Fruit fly (Drosophila melanogaster) whole organism, embryonic: ENCODE measurements around the gene Rab9D.

Experiments
- Atf3 ChIP-seq: fragments of 200-800 bp; sonication (Bioruptor generic); optimal IDR thresholded peaks from 3 replicates; lab custom pipeline; 2016; ENCODE audit warnings: missing biosample characterization, missing genetic modification characterization
- BtbVII ChIP-seq: fragments of 200-800 bp; sonication (Bioruptor generic); optimal IDR thresholded peaks from 3 replicates; lab custom pipeline; 2017; ENCODE audit warnings: missing biosample characterization, mild to moderate bottlenecking, missing genetic modification characterization
- C15 ChIP-seq: fragments of 200-800 bp; sonication (Bioruptor generic); IDR thresholded peaks from 3 replicates; pipeline ENCODE4 v1.3.6; 2022; ENCODE audit warnings: missing biosample characterization, missing genetic modification characterization
- CG1024 ChIP-seq: fragments of 200-800 bp; sonication (Bioruptor generic); IDR thresholded peaks from 2 replicates; pipeline ENCODE4 v1.3.6; 2022; ENCODE audit warnings: missing biosample characterization, missing genetic modification characterization
- CG10959 ChIP-seq: fragments of 200-800 bp; sonication (Bioruptor generic); IDR thresholded peaks from 2 replicates; pipeline ENCODE4 v1.3.6; 2022; ENCODE audit warnings: missing biosample characterization, missing genetic modification characterization
- CG11398 ChIP-seq: fragments of 200-800 bp; sonication (Bioruptor generic); optimal IDR thresholded peaks from 2 replicates; lab custom pipeline; 2016; ENCODE audit warnings: missing biosample characterization, missing genetic modification characterization
- CG11504 ChIP-seq: fragments of 200-800 bp; sonication (Bioruptor generic); optimal IDR thresholded peaks from 3 replicates; lab custom pipeline; 2019; ENCODE audit warnings: missing biosample characterization, mild to moderate bottlenecking, missing genetic modification characterization, moderate library complexity
- CG12219 ChIP-seq: fragments of 200-800 bp; sonication (Bioruptor generic); optimal IDR thresholded peaks from 3 replicates; lab custom pipeline; 2018; ENCODE audit warnings: missing biosample characterization, mild to moderate bottlenecking, missing genetic modification characterization
- CG12299 ChIP-seq: fragments of 200-800 bp; sonication (Bioruptor generic); optimal IDR thresholded peaks from 2 replicates; lab custom pipeline; 2018; ENCODE audit warnings: missing biosample characterization, mild to moderate bottlenecking, missing genetic modification characterization
- CG12769 ChIP-seq: fragments of 200-800 bp; sonication (Bioruptor generic); optimal IDR thresholded peaks from 2 replicates; lab custom pipeline; 2019; ENCODE audit warnings: missing biosample characterization, mild to moderate bottlenecking, missing genetic modification characterization, moderate library complexity
- CG14014 ChIP-seq: fragments of 200-800 bp; sonication (Bioruptor generic); IDR thresholded peaks from 2 replicates; pipeline ENCODE4 v1.3.6; 2022; ENCODE audit warnings: missing biosample characterization, missing genetic modification characterization
- CG15514 ChIP-seq: fragments of 200-800 bp; sonication (Bioruptor generic); optimal IDR thresholded peaks from 3 replicates; lab custom pipeline; 2017; ENCODE audit warnings: missing biosample characterization, missing genetic modification characterization, mild to moderate bottlenecking, moderate library complexity, missing genetic modification reagents
- CG16863 ChIP-seq: fragments of 200-800 bp; sonication (Bioruptor generic); optimal IDR thresholded peaks from 3 replicates; lab custom pipeline; 2016; ENCODE audit warnings: missing biosample characterization, missing genetic modification characterization
- CG17612 ChIP-seq: fragments of 200-800 bp; sonication (Bioruptor generic); IDR thresholded peaks from 2 replicates; pipeline ENCODE4 v1.3.6; 2022; ENCODE audit warnings: missing biosample characterization, missing genetic modification characterization
- CG17912 ChIP-seq: fragments of 200-800 bp; sonication (Bioruptor generic); optimal IDR thresholded peaks from 2 replicates; lab custom pipeline; 2018; ENCODE audit warnings: missing biosample characterization, mild to moderate bottlenecking, missing genetic modification characterization
- CG18262 ChIP-seq: fragments of 200-800 bp; optimal IDR thresholded peaks from 3 replicates; lab custom pipeline; 2019; ENCODE audit warnings: missing biosample characterization, mild to moderate bottlenecking, missing genetic modification characterization, moderate library complexity
- CG18599 ChIP-seq: fragments of 200-800 bp; sonication (Bioruptor generic); optimal IDR thresholded peaks from 3 replicates; lab custom pipeline; 2017; ENCODE audit warnings: missing biosample characterization, missing genetic modification characterization, mild to moderate bottlenecking, moderate library complexity, missing genetic modification reagents
- CG3847 ChIP-seq: fragments of 200-800 bp; sonication (Bioruptor generic); IDR thresholded peaks from 2 replicates; pipeline ENCODE4 v1.3.6; 2022; ENCODE audit warnings: missing biosample characterization, missing genetic modification characterization
- CG4617 ChIP-seq: fragments of 200-800 bp; sonication (Bioruptor generic); optimal IDR thresholded peaks from 3 replicates; lab custom pipeline; 2016; ENCODE audit warnings: missing biosample characterization, missing genetic modification characterization, borderline replicate concordance
- CG4707 ChIP-seq: fragments of 200-800 bp; sonication (Bioruptor generic); optimal IDR thresholded peaks from 2 replicates; lab custom pipeline; 2018; ENCODE audit warnings: missing biosample characterization, mild to moderate bottlenecking, missing genetic modification characterization, moderate library complexity
- CG5180 ChIP-seq: fragments of 200-800 bp; sonication (Bioruptor generic); optimal IDR thresholded peaks from 3 replicates; lab custom pipeline; 2017; ENCODE audit warnings: missing biosample characterization, missing genetic modification characterization, mild to moderate bottlenecking, moderate library complexity, missing genetic modification reagents
- CG6654 ChIP-seq: fragments of 200-800 bp; sonication (Bioruptor generic); optimal IDR thresholded peaks from 2 replicates; lab custom pipeline; 2017; ENCODE audit warnings: missing biosample characterization, mild to moderate bottlenecking, missing genetic modification characterization
- CG7357 ChIP-seq: fragments of 200-800 bp; sonication (Bioruptor generic); IDR thresholded peaks from 3 replicates; pipeline ENCODE4 v1.3.6; 2022; ENCODE audit warnings: missing biosample characterization, missing genetic modification characterization
- CG7963 ChIP-seq: fragments of 200-800 bp; sonication (Bioruptor generic); IDR thresholded peaks from 3 replicates; pipeline ENCODE4 v1.3.6; 2022; ENCODE audit warnings: missing biosample characterization, missing genetic modification characterization; ENCODE audit not compliant: partially characterized antibody
- CG9932 ChIP-seq: fragments of 200-800 bp; sonication (Bioruptor generic); IDR thresholded peaks from 2 replicates; pipeline ENCODE4 v1.3.6; 2022; ENCODE audit warnings: missing biosample characterization, missing genetic modification characterization
- Camta ChIP-seq: fragments of 200-800 bp; sonication (Bioruptor generic); optimal IDR thresholded peaks from 2 replicates; lab custom pipeline; 2016; ENCODE audit warnings: missing biosample characterization, missing genetic modification characterization
- D19A ChIP-seq: fragments of 200-800 bp; optimal IDR thresholded peaks from 3 replicates; lab custom pipeline; 2019; ENCODE audit warnings: missing biosample characterization, mild to moderate bottlenecking, missing genetic modification characterization, moderate library complexity
- Dad ChIP-seq: fragments of 200-800 bp; sonication (Bioruptor generic); optimal IDR thresholded peaks from 3 replicates; lab custom pipeline; 2016; ENCODE audit warnings: missing biosample characterization, missing genetic modification characterization
- Gug ChIP-seq: fragments of 200-800 bp; sonication (Bioruptor generic); IDR thresholded peaks from 4 replicates; pipeline ENCODE4 v1.3.6; 2022; ENCODE audit warnings: missing biosample characterization, missing genetic modification characterization
- Hand ChIP-seq: fragments of 200-800 bp; sonication (Bioruptor generic); optimal IDR thresholded peaks from 2 replicates; lab custom pipeline; 2017; ENCODE audit warnings: mild to moderate bottlenecking, missing biosample characterization, missing genetic modification reagents, missing genetic modification characterization
- Hr3 ChIP-seq: fragments of 200-800 bp; sonication (Bioruptor generic); optimal IDR thresholded peaks from 3 replicates; lab custom pipeline; 2016; ENCODE audit warnings: missing biosample characterization, missing genetic modification characterization
- Jarid2 ChIP-seq: fragments of 200-800 bp; sonication (Bioruptor generic); optimal IDR thresholded peaks from 3 replicates; lab custom pipeline; 2017; ENCODE audit warnings: mild to moderate bottlenecking, missing biosample characterization, missing genetic modification reagents, missing genetic modification characterization
- Med ChIP-seq: fragments of 200-800 bp; sonication (Bioruptor generic); peaks from one replicate; lab custom pipeline; 2016; ENCODE audit warnings: missing biosample characterization, missing genetic modification characterization, mild to moderate bottlenecking, inconsistent platforms, moderate library complexity
- al ChIP-seq: fragments of 200-800 bp; sonication (Bioruptor generic); IDR thresholded peaks from 2 replicates; pipeline ENCODE4 v1.3.6; 2022; ENCODE audit warnings: missing biosample characterization, missing genetic modification characterization
- ato ChIP-seq: fragments of 200-800 bp; sonication (Bioruptor generic); IDR thresholded peaks from 2 replicates; pipeline ENCODE4 v1.3.6; 2022; ENCODE audit warnings: missing biosample characterization, missing genetic modification characterization; ENCODE audit not compliant: partially characterized antibody
- cas ChIP-seq: fragments of 200-800 bp; sonication (Bioruptor generic); IDR thresholded peaks from 2 replicates; pipeline ENCODE4 v1.3.6; 2022; ENCODE audit warnings: missing biosample characterization, missing genetic modification characterization
- cato ChIP-seq: fragments of 200-800 bp; sonication (Bioruptor generic); optimal IDR thresholded peaks from 2 replicates; lab custom pipeline; 2016; ENCODE audit warnings: missing biosample characterization, missing genetic modification characterization, borderline replicate concordance
- corto ChIP-seq: fragments of 200-800 bp; sonication (Bioruptor generic); optimal IDR thresholded peaks from 2 replicates; lab custom pipeline; 2016; ENCODE audit warnings: missing biosample characterization, mild to moderate bottlenecking, missing genetic modification characterization, moderate library complexity
- emc ChIP-seq: fragments of 200-800 bp; sonication (Bioruptor generic); optimal IDR thresholded peaks from 2 replicates; lab custom pipeline; 2016; ENCODE audit warnings: missing biosample characterization, missing genetic modification characterization
- esg ChIP-seq: fragments of 200-800 bp; sonication (Bioruptor generic); conservative IDR thresholded peaks from 2 replicates; pipeline ENCODE4 v1.3.6; 2022; ENCODE audit warnings: missing biosample characterization, missing genetic modification characterization
- eve ChIP-seq, 2 experiments: fragments of >200 bp; optimal IDR thresholded peaks; 2 replicates each; lab custom pipeline; 2017; ENCODE audit warnings: missing biosample characterization in 2 of 2, missing genetic modification characterization in 2 of 2
- exex ChIP-seq: fragments of 200-800 bp; sonication (Bioruptor generic); optimal IDR thresholded peaks from 4 replicates; lab custom pipeline; 2018; ENCODE audit warnings: missing biosample characterization, mild to moderate bottlenecking, missing genetic modification characterization, moderate library complexity
- eyg ChIP-seq: fragments of 200-800 bp; sonication (Bioruptor generic); optimal IDR thresholded peaks from 3 replicates; lab custom pipeline; 2016; ENCODE audit warnings: missing biosample characterization, missing genetic modification characterization
- gro ChIP-seq: fragments of 200-800 bp; sonication (Bioruptor generic); optimal IDR thresholded peaks from 2 replicates; lab custom pipeline; 2016; ENCODE audit warnings: missing biosample characterization, missing genetic modification characterization
- kni ChIP-seq: fragments of 200-800 bp; sonication (Bioruptor generic); optimal IDR thresholded peaks from 3 replicates; lab custom pipeline; 2017; ENCODE audit warnings: mild to moderate bottlenecking, missing biosample characterization, missing genetic modification reagents, missing genetic modification characterization
- mam ChIP-seq: fragments of 200-800 bp; sonication (Bioruptor generic); optimal IDR thresholded peaks from 3 replicates; lab custom pipeline; 2016; ENCODE audit warnings: missing biosample characterization, missing genetic modification characterization
- pan ChIP-seq, 4 experiments: fragments of >200 bp in 3 of 4; fragments of 200-800 bp in 1 of 4; sonication (Bioruptor generic) in 1 of 4; optimal IDR thresholded peaks in 3 of 4; IDR thresholded peaks in 1 of 4; 2 replicates each; pipeline versions ENCODE4 v1.3.6 to Lab custom; 2017 to 2022; ENCODE audit warnings: missing biosample characterization in 2 of 4, missing genetic modification characterization in 2 of 4, mixed read lengths in 1 of 4
- run ChIP-seq: fragments of 200-800 bp; sonication (Bioruptor generic); optimal IDR thresholded peaks from 3 replicates; lab custom pipeline; 2018; ENCODE audit warnings: missing biosample characterization, mild to moderate bottlenecking, missing genetic modification characterization
- tna ChIP-seq: fragments of 200-800 bp; sonication (Bioruptor generic); IDR thresholded peaks from 2 replicates; pipeline ENCODE4 v1.3.6; 2022; ENCODE audit warnings: missing biosample characterization, missing genetic modification characterization; ENCODE audit not compliant: partially characterized antibody
- trem ChIP-seq: fragments of 200-800 bp; optimal IDR thresholded peaks from 3 replicates; lab custom pipeline; 2019; ENCODE audit warnings: missing biosample characterization, mild to moderate bottlenecking, missing genetic modification characterization, moderate library complexity

The Rab9D gene

dm6 chrX:10587445-10587844, 1.4 kb upstream of the Rab9D start (continued):
- TF ChIP-seq CG12299 = no peak
- TF ChIP-seq CG14014 (GFP tag; lab: Robert Waterston, UW) = peak; percentile 52; the same call in 1 of the 2 replicates
- no peak for TF ChIP-seq CG18262
- TF ChIP-seq gro (GFP tag; lab: Kevin White, UChicago) = no peak
- peak; percentile 38 for TF ChIP-seq mam (GFP tag; lab: Kevin White, UChicago)
- TF ChIP-seq CG9932 (GFP tag; lab: Robert Waterston, UW) = peak; percentile 28; the same call in 1 of the 2 replicates
- TF ChIP-seq CG4707 (GFP tag; lab: Kevin White, UChicago) = no peak
- peak; percentile 2 for TF ChIP-seq eyg (GFP tag; lab: Kevin White, UChicago)
- no peak for TF ChIP-seq CG4617
- no peak for TF ChIP-seq ato
- TF ChIP-seq CG16863 = peak; percentile 18
- peak; percentile 54 for TF ChIP-seq al
- TF ChIP-seq CG17912 (GFP tag; lab: Kevin White, UChicago) = no peak
- no peak for TF ChIP-seq Jarid2
- TF ChIP-seq Camta (GFP tag; lab: Kevin White, UChicago) = peak; percentile 6
- TF ChIP-seq CG11398 (GFP tag; lab: Kevin White, UChicago) = no peak
- TF ChIP-seq cato (GFP tag; lab: Kevin White, UChicago) = no peak
- peak; percentile 33 for TF ChIP-seq CG15514 (GFP tag; lab: Kevin White, UChicago)
- peak; percentile 75 for TF ChIP-seq D19A (tag; lab: Kevin White, UChicago)
- TF ChIP-seq eve (GFP tag; optimal IDR thresholded peaks at IDR 0.05; lab: Kevin White, UChicago) = no peak
- no peak for TF ChIP-seq CG7963 (GFP tag; lab: Robert Waterston, UW)
- no peak for TF ChIP-seq kni (GFP tag; lab: Kevin White, UChicago)
- no peak for TF ChIP-seq emc (GFP tag; lab: Kevin White, UChicago)
- no peak for TF ChIP-seq Hand
- no peak for TF ChIP-seq CG5180 (GFP tag; lab: Kevin White, UChicago)
- TF ChIP-seq BtbVII (GFP tag; lab: Kevin White, UChicago) = no peak
- TF ChIP-seq CG10959 (GFP tag; lab: Robert Waterston, UW) = no peak
- TF ChIP-seq Atf3 (GFP tag; lab: Kevin White, UChicago) = no peak
- TF ChIP-seq CG11504 (tag; lab: Kevin White, UChicago) = peak; percentile 66
- peak; percentile 40 for TF ChIP-seq CG18599 (GFP tag; lab: Kevin White, UChicago)
- no peak for TF ChIP-seq CG12769
- TF ChIP-seq CG17612 (GFP tag; lab: Robert Waterston, UW) = no peak
- no peak for TF ChIP-seq corto (GFP tag; lab: Kevin White, UChicago)
- no peak for TF ChIP-seq pan (optimal IDR thresholded peaks at IDR 0.05; lab: Kevin White, UChicago)
- peak in 1 of 2 experiments; percentile 70 for TF ChIP-seq pan (GFP tag; optimal IDR thresholded peaks at IDR 0.05 in 1 of 2, IDR thresholded peaks at IDR 0.05 in 1 of 2)
- TF ChIP-seq CG1024 (GFP tag; lab: Robert Waterston, UW) = 0 out of 2 replicates have a peak, but pooled peaks have one; percentile 27
- TF ChIP-seq Hr3 = peak; percentile 25
- TF ChIP-seq CG3847 (GFP tag; lab: Robert Waterston, UW) = peak; percentile 32; the same call in 1 of the 2 replicates
- no peak for TF ChIP-seq cas (GFP tag; lab: Robert Waterston, UW)
- no peak for TF ChIP-seq run (tag; lab: Kevin White, UChicago)
- no peak for TF ChIP-seq tna
- 0 out of 3 replicates have a peak, but pooled peaks have one; percentile 32 for TF ChIP-seq C15 (GFP tag; lab: Robert Waterston, UW)
- peak; percentile 91 for TF ChIP-seq Med (GFP tag; lab: Kevin White, UChicago)
- TF ChIP-seq Dad (GFP tag; lab: Kevin White, UChicago) = no peak
- TF ChIP-seq Gug (GFP tag; lab: Robert Waterston, UW) = peak; percentile 10; the same call in 1 of the 4 replicates
- TF ChIP-seq CG12219 (GFP tag; lab: Kevin White, UChicago) = no peak
- no peak for TF ChIP-seq trem (tag; lab: Kevin White, UChicago)
- TF ChIP-seq esg = no peak
- TF ChIP-seq exex (tag; lab: Kevin White, UChicago) = no peak
- TF ChIP-seq CG7357 (GFP tag; lab: Robert Waterston, UW) = 0 out of 3 replicates have a peak, but pooled peaks have one; percentile 27
- no peak for TF ChIP-seq CG6654 (GFP tag; lab: Kevin White, UChicago)
